Fruit fly (Drosophila melanogaster): ENCODE measurements around the gene CG13309.

DNA sequence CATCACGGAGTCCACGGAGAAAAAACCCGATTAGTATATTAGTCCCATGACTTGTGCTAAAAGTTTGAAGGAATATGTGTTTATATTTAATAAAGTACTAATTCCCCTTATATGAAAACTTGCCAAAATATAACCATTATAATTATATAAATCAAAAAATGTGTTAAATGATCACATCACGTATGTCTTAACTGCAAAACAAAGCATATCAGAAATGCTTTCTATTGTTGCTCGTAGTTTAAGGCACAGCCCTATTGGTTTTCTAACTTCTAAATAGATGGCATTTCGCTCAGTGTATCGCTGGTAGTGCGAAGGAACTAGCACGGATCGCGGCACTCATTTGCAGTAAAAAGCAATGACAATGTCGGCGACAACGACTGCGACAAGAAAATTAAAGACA is 49.7 kb downstream of the CG13309 start:
- TF ChIP-seq dmrt93B (GFP tag; optimal IDR thresholded peaks at IDR 0.05) (no peak), Dif (GFP tag; optimal IDR thresholded peaks at IDR 0.05; ENCODE audit: partially characterized antibody) (no peak)
